Fruit fly (Drosophila melanogaster): Measurements from ENCODE around the gene CG32262.

CG32262 gene

DNA sequence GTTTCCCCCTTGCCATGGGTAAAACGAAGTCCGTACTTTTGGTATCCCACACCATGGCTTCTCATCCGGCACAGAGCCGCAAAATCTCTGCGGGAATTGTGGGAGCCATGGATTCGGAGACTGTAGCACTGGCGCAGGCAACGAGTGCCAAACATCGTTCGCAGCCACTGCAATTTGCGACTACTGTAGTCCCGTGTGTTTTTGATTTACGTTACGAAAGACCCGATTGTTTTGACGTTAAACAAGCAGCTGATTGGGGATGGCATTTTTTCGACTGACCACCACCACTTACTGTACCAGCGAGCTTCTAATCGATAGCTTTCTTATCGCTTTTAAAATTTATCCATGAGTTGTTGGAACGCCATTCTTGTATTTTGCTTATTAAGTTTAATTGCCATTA, at the start of gene CG32262 (continued):
- no peak for TF ChIP-seq CG14014 (GFP tag; IDR thresholded peaks at IDR 0.05)
- TF ChIP-seq ab (GFP tag; optimal IDR thresholded peaks at IDR 0.05), result no peak
- TF ChIP-seq Side (GFP tag; optimal IDR thresholded peaks at IDR 0.05), result no peak
- no peak for TF ChIP-seq CG13424 (tag; optimal IDR thresholded peaks at IDR 0.05)
- TF ChIP-seq pzg (GFP tag; optimal IDR thresholded peaks at IDR 0.05), result peak; percentile 67
- TF ChIP-seq org-1 (GFP tag; optimal IDR thresholded peaks at IDR 0.05), result no peak
- no peak for TF ChIP-seq CG14441 (GFP tag; IDR thresholded peaks at IDR 0.05)
- no peak for TF ChIP-seq tap (tag; optimal IDR thresholded peaks at IDR 0.05)
- no peak for TF ChIP-seq CG5245 (GFP tag; optimal IDR thresholded peaks at IDR 0.05)
- TF ChIP-seq NC2α (GFP tag; optimal IDR thresholded peaks at IDR 0.05), result no peak
- peak; percentile 47 for TF ChIP-seq CG2116 (GFP tag; optimal IDR thresholded peaks at IDR 0.05)
- TF ChIP-seq Sin3A (optimal IDR thresholded peaks at IDR 0.05), result peak; percentile 3
- no peak for TF ChIP-seq Gug (GFP tag; IDR thresholded peaks at IDR 0.05)
- no peak for TF ChIP-seq exex (tag; optimal IDR thresholded peaks at IDR 0.05)
- no peak for TF ChIP-seq run (tag; optimal IDR thresholded peaks at IDR 0.05)
- no peak for TF ChIP-seq jing (GFP tag; optimal IDR thresholded peaks at IDR 0.05)
- no peak for TF ChIP-seq CG17612 (GFP tag; IDR thresholded peaks at IDR 0.05)

DNA sequence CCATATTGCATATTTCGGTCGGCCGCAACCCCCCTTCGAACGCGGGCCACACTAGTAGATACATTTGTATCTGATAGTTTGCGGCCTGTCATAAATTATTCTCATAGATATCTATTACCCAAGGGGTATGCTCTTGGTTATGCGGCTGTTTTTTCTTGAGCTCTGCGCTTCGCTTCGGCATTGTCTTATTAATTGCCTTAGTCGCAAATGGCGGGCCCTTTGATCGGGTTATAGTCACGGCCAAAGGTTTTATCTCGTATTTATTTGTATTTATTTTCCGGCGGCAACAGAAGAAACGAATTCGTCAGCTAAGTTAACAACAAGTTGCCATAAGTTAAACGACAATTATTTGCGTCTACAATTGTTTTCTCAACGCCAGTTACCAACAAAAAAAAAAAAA, 46.0 kb upstream of the CG32262 start:
- TF ChIP-seq fd102C (GFP tag; optimal IDR thresholded peaks at IDR 0.05) (no peak), sd (tag; optimal IDR thresholded peaks at IDR 0.05) (peak; percentile 41), CG1832 (GFP tag; optimal IDR thresholded peaks at IDR 0.05) (no peak), sens (GFP tag) (peak; percentile 53), Hmr (GFP tag; optimal IDR thresholded peaks at IDR 0.05) (peak; percentile 10), stc (GFP tag; IDR thresholded peaks at IDR 0.05) (0 out of 2 replicates have a peak, but pooled peaks have one; percentile 13), CG15696 (tag; optimal IDR thresholded peaks at IDR 0.05) (no peak), Rfx (GFP tag; IDR thresholded peaks at IDR 0.05) (peak; percentile 17; the same call in 1 of the 2 replicates), BEAF-32 (GFP tag; optimal IDR thresholded peaks at IDR 0.05) (no peak), Med (GFP tag) (peak; percentile 62), PHDP (tag; optimal IDR thresholded peaks at IDR 0.05) (peak; percentile 9), Awh (GFP tag; IDR thresholded peaks at IDR 0.05) (peak; percentile 82), Hr78 (GFP tag; optimal IDR thresholded peaks at IDR 0.05) (no peak), aop (GFP tag; IDR thresholded peaks at IDR 0.05) (no peak), CG8281 (tag; optimal IDR thresholded peaks at IDR 0.05) (no peak), pan (optimal IDR thresholded peaks at IDR 0.05) (no peak), pan (GFP tag; optimal IDR thresholded peaks at IDR 0.05 in 1 of 2, IDR thresholded peaks at IDR 0.05 in 1 of 2) (peak in 1 of 2 experiments; percentile 51), ac (GFP tag; optimal IDR thresholded peaks at IDR 0.05) (no peak), CG31441 (GFP tag; IDR thresholded peaks at IDR 0.05) (no peak)

DNA sequence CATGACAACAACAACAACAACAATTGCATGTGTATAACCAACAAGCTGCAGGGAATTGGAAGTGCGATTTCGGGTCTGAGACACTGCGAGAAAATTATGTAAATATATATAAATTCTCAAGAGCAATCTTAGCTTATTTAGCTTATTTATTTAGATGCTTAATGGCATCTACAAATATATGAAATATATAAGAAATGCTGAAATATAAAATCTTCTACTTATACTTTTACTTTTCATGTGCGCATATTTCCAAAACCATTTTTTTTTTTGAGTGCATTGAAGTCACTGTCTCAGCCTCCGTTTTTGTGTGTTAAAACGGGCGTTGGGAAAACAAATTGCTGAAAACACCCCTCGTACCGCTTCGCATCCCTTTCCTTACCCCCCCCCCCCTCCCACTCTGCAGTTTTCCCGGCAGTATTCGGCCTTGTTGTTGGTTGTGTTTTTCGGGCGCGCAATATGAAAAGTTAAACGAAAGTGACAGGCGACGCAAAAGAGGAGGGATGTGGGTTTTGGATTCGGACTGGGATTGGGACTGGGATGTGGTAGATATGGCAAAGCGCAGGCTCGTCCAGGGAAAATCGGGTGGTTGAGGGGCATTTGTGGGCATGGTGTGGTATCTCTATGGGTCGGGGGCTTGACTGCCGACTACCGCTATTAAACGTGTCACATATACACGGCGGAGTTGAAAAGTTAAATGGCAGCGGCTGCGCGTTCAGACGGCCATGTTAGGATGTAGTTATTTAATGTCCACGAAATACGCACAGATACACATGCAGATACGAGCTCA, 45.4 kb upstream of the CG32262 start:
- TF ChIP-seq CG3065 (GFP tag; optimal IDR thresholded peaks at IDR 0.05) (no peak), CG4282 (GFP tag; optimal IDR thresholded peaks at IDR 0.05) (no peak), nerfin-1 (tag; optimal IDR thresholded peaks at IDR 0.05) (peak; percentile 41), exex (tag; optimal IDR thresholded peaks at IDR 0.05) (no peak), CG3726 (GFP tag; IDR thresholded peaks at IDR 0.05) (no peak), Hsf (GFP tag; optimal IDR thresholded peaks at IDR 0.05) (peak; percentile 28), psq (GFP tag; optimal IDR thresholded peaks at IDR 0.05) (no peak), eve (GFP tag; optimal IDR thresholded peaks at IDR 0.05) (peak in 1 of 2 experiments; percentile 65), Xbp1 (GFP tag; optimal IDR thresholded peaks at IDR 0.05) (peak; percentile 42), yki (optimal IDR thresholded peaks at IDR 0.05) (no peak), CHES-1-like (GFP tag; optimal IDR thresholded peaks at IDR 0.05) (no peak), Fer1 (GFP tag; optimal IDR thresholded peaks at IDR 0.05) (peak; percentile 38), Optix (GFP tag; IDR thresholded peaks at IDR 0.05) (no peak), CG9932 (GFP tag; IDR thresholded peaks at IDR 0.05) (no peak), CG11560 (tag; IDR thresholded peaks at IDR 0.05) (no peak), CG32772 (GFP tag; IDR thresholded peaks at IDR 0.05) (peak; percentile 46; the same call in 1 of the 2 replicates)
